Fruit fly (Drosophila melanogaster): Measurements from ENCODE around the gene CG5746.

The CG5746 gene

DNA sequence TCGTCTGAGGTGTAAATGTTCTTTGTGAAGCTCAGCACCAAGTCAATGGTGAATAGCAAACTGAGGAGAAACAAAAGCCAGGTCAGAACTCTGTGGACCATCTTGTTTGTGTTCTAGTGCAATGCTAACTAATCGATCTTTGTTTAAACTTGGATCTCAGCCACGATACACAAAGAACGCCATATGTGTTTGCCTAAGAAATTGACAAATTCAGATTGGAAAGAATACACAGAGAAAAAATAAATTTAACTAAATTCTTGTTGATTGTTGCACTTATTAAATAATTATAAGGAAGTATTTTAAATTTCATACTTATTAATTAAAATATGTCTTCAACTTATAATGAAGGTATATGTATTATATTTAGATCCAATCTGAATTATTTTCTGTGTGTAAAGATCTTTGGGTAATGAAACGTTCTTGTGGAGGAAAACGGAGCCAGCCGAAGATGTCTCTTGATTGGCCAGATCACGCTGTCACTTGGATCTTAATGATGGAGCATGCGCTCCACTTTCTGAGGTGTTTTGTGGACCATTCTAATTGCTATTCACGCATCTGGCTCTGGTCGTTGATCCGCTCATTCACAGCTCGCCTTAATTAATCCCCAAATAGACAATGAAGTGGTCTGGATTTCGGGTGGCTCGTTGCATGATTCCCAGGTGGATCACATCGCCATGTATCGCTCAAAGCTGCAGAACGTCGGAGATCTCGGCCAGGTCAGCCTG, 16.5 kb upstream of the CG5746 start, which contains the start of the genes CG17784 and CG13613:
Gene CG17784 (minus strand): TSS at position 101 of the 725 bp plus-strand sequence.
Gene CG13613 (plus strand): TSS at position 675 of the 725 bp plus-strand sequence.
- TF ChIP-seq CG8478 (optimal IDR thresholded peaks at IDR 0.05) (no peak), Dll (optimal IDR thresholded peaks at IDR 0.05) (no peak), usp (GFP tag; optimal IDR thresholded peaks at IDR 0.05) (no peak), psq (optimal IDR thresholded peaks at IDR 0.05) (no peak), pan (optimal IDR thresholded peaks at IDR 0.05) (no peak), EcR (GFP tag; optimal IDR thresholded peaks at IDR 0.05) (no peak)

DNA sequence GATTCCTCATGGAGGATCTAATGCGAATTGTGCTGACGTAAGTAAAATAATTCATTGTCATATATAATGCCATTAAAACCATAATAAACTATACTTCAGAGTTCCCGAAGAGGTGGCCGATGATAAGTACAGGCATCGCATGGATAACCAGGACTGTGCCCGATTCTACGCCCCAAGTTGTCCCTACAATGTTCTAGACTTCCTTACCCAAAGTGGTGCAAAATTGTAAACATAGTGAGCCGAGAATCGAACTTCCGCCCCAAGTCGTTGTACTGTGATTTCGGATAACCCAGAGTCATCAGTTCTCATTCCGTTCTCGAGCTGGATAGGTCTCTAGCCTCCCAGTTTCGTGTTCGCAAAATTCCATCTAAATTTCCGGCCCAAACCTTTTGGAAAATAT, 14.2 kb upstream of the CG5746 start, which contains the start of gene CG33340:
Gene CG33340 (plus strand): TSS at position 301 of the 400 bp plus-strand sequence.
- TF ChIP-seq usp (GFP tag; optimal IDR thresholded peaks at IDR 0.05) (no peak), psq (optimal IDR thresholded peaks at IDR 0.05) (no peak), EcR (GFP tag; optimal IDR thresholded peaks at IDR 0.05) (no peak), CG8478 (optimal IDR thresholded peaks at IDR 0.05) (no peak)

DNA sequence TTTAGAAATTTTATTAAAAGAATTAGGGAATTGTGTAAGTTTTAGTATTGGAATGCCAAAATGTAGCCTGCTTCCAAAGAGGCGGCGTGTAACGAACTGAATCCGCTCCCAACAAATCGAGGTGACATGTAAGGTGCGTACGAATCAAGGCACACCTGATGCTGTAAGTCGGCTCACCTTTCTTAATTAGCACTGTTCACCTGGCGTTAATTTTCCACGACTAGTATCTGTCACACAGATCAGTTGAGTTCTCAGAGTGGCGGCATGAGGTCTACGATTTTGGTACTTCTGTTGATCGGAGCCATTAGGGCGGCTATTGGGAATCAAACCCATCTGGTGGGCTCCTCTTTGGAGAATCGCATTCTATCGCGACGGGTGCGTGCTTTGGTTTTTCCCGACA, 13.0 kb upstream of the CG5746 start, which contains the start of the genes CG5762 and CG33339:
Gene CG5762 (minus strand): TSS at position 101 of the 400 bp plus-strand sequence.
Gene CG33339 (plus strand): TSS at position 265 of the 400 bp plus-strand sequence.
- no peak for TF ChIP-seq EcR (GFP tag; optimal IDR thresholded peaks at IDR 0.05)
- TF ChIP-seq CG8478 (optimal IDR thresholded peaks at IDR 0.05): no peak
- no peak for TF ChIP-seq pan (optimal IDR thresholded peaks at IDR 0.05)
- TF ChIP-seq Dll (optimal IDR thresholded peaks at IDR 0.05): no peak
- TF ChIP-seq psq (optimal IDR thresholded peaks at IDR 0.05): no peak
- TF ChIP-seq usp (GFP tag; optimal IDR thresholded peaks at IDR 0.05): no peak

DNA sequence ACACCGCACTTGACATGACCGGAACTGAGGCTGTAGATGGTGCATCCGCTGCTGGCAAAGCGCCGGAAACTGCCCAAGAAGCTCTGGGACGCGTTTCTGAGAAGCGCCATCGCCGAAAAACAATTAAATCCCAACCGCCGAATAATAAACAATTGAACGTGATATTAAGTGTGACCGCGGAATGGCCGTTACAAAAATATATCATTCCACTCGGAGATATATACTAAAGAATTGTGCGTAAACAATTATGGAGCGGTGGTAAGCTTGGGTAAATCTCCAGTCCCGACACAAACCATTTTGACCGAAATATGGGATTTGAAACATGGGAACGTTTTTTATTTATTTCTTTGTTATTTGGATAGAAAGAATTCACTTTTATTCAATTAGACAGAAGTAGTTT, 11.4 kb upstream of the CG5746 start, which contains the start of gene CG18528:
Gene CG18528 (minus strand): TSS at position 188 of the 400 bp plus-strand sequence.
- no peak for TF ChIP-seq usp (GFP tag; optimal IDR thresholded peaks at IDR 0.05)
- no peak for TF ChIP-seq pan (optimal IDR thresholded peaks at IDR 0.05)
- no peak for TF ChIP-seq Dll (optimal IDR thresholded peaks at IDR 0.05)
- no peak for TF ChIP-seq psq (optimal IDR thresholded peaks at IDR 0.05)
- TF ChIP-seq EcR (GFP tag; optimal IDR thresholded peaks at IDR 0.05): no peak
- TF ChIP-seq CG8478 (optimal IDR thresholded peaks at IDR 0.05): no peak

DNA sequence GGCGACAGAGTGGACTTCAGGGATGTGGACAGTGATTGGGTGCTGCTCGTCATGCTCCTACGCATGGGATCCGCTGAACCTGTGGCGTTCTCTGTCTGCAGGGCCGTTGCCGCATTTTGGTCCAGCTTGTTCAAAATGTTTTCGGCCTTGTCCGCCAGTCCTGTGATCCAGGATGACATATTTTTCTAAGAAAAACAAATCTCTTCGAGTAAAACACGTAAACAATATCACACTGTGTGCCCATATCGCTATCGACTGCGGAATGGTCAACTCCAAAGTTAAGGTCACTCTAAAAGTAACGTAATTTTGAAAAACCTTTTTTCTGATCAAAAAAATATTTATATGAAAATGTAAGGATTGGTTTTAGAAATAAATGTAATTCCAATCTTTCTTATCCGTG, 9.1 kb upstream of the CG5746 start, which contains the start of gene Golgin84:
Gene Golgin84 (minus strand): TSS at position 241 of the 400 bp plus-strand sequence.
- TF ChIP-seq Dll (optimal IDR thresholded peaks at IDR 0.05): no peak
- no peak for TF ChIP-seq EcR (GFP tag; optimal IDR thresholded peaks at IDR 0.05)
- no peak for TF ChIP-seq usp (GFP tag; optimal IDR thresholded peaks at IDR 0.05)
- no peak for TF ChIP-seq psq (optimal IDR thresholded peaks at IDR 0.05)
- TF ChIP-seq pan (optimal IDR thresholded peaks at IDR 0.05): no peak
- TF ChIP-seq CG8478 (optimal IDR thresholded peaks at IDR 0.05): no peak

DNA sequence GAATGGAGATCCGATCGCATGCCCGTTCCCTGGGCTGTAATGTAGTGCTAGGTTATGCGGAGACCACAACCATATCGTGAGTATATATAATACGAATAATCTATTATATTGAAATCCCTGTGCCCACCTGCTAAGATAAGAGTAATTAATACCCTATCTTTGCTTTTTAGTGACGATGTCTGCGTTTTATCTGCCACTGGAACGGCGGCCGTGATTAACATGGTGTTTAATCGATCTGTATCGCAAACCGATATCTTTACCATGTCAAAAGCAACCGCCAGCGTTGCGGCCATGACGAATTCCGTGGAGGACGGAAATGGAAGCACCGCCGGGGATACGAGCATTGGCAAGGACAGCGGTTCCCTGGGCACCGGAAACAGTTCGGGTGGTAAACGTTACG, 4.9 kb upstream of the CG5746 start:
- TF ChIP-seq psq (optimal IDR thresholded peaks at IDR 0.05): no peak
- TF ChIP-seq pan (optimal IDR thresholded peaks at IDR 0.05): no peak
- no peak for TF ChIP-seq usp (GFP tag; optimal IDR thresholded peaks at IDR 0.05)
- TF ChIP-seq EcR (GFP tag; optimal IDR thresholded peaks at IDR 0.05): no peak
- no peak for TF ChIP-seq Dll (optimal IDR thresholded peaks at IDR 0.05)
- no peak for TF ChIP-seq CG8478 (optimal IDR thresholded peaks at IDR 0.05)

DNA sequence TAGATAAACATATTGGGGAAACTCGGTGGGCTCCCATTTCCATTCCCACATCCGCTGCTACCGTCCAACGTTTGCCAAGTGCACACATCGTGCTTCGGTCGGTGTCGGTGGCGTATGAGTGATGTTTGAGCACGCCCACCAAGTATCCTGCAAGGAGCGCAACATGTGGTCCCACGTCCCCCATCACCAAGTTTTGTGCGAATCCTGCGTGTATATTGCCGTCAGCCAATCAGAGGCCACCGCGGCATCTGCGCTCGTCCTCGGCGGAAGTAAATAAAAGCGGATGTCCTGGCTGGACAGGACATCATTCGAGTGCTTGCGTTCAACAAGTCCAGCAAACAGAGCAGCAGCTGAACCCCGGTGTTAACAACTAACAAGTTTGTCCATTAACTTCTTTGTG, 7.3 kb downstream of the CG5746 start, which contains the start of gene Ms:
Gene Ms (plus strand): TSS at position 301 of the 400 bp plus-strand sequence.
- TF ChIP-seq usp (GFP tag; optimal IDR thresholded peaks at IDR 0.05) (no peak), pan (optimal IDR thresholded peaks at IDR 0.05) (no peak), EcR (GFP tag; optimal IDR thresholded peaks at IDR 0.05) (no peak), CG8478 (optimal IDR thresholded peaks at IDR 0.05) (no peak), Dll (optimal IDR thresholded peaks at IDR 0.05) (no peak), psq (optimal IDR thresholded peaks at IDR 0.05) (no peak)

DNA sequence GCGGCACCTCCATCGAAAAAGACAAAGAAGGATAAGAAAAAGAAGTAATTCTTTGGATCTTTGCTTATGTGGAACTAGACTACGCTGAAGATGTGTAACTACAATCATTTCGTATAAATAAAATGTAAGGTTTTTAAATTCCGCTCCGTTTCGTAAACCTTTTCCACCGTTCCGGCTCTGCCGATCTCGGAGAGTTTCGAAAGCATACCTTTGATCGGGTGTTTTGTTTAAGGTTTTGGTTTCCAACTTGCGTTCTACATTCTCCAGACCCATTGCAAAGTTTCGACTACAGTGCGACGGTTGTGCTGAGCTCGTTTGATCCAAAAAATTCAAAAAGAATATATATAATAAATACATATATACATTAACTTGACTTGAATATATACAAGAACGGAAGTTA, 12.0 kb downstream of the CG5746 start, which contains the start of gene CG6432:
Gene CG6432 (plus strand): TSS at position 301 of the 400 bp plus-strand sequence.
- no peak for TF ChIP-seq CG8478 (optimal IDR thresholded peaks at IDR 0.05)
- TF ChIP-seq Dll (optimal IDR thresholded peaks at IDR 0.05): no peak
- TF ChIP-seq pan (optimal IDR thresholded peaks at IDR 0.05): no peak
- TF ChIP-seq EcR (GFP tag; optimal IDR thresholded peaks at IDR 0.05): no peak
- TF ChIP-seq psq (optimal IDR thresholded peaks at IDR 0.05): no peak
- no peak for TF ChIP-seq usp (GFP tag; optimal IDR thresholded peaks at IDR 0.05)

DNA sequence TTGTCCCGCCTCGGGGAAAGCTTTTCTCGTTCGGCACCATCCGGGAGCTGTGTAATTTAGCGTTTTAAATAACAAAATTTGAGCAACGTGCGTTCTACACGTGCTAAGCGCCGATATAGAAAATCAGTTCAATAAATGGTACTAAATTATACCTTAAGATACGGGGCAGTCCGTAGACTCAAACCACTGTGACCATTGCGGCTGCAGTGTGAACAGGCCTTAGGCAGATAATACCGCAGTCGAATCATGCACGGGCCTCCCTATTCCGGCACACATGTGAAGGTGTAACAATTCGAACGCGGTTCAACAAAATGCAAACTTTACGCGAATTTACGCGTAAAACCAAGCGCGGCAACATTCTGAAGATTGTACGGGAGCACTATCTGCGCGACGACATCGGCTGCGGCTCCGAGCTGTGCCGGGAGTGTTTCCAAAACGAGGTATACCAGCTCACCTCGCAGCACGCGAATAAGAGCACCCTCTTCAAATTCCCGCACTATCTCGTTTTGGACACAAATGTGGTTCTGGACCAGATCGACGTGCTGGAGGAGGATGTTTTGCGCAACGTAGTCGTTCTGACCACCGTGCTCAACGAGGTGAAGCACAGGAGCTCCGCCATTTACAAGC, 15.3 kb downstream of the CG5746 start, which contains the start of the genes Rrp5 and Dis3:
Gene Rrp5 (minus strand): TSS at position 135 of the 627 bp plus-strand sequence.
Gene Dis3 (plus strand): TSS at position 252 of the 627 bp plus-strand sequence.
- TF ChIP-seq EcR (GFP tag; optimal IDR thresholded peaks at IDR 0.05) (no peak), Dll (optimal IDR thresholded peaks at IDR 0.05) (no peak), psq (optimal IDR thresholded peaks at IDR 0.05) (no peak), CG8478 (optimal IDR thresholded peaks at IDR 0.05) (no peak), usp (GFP tag; optimal IDR thresholded peaks at IDR 0.05) (no peak), pan (optimal IDR thresholded peaks at IDR 0.05) (no peak)

DNA sequence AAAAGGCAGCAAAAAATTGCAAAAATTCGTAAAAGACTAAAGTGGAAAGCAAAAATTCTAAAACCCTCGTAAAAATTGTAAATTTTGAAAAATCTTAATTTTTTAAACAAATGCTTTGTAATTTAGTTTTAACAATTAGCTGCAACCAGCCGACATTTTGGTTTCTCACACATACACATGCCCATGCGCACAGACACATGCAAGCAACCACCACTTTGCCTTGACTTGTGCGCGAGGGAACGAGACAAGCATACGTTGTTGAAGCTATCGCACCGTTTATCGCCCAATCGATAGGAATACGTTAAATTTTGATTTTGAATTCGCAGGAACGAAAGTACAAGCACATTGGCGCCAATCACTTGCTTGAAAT, 28.3 kb downstream of the CG5746 start:
- TF ChIP-seq Dll (optimal IDR thresholded peaks at IDR 0.05): no peak
- TF ChIP-seq psq (optimal IDR thresholded peaks at IDR 0.05): no peak
- no peak for TF ChIP-seq usp (GFP tag; optimal IDR thresholded peaks at IDR 0.05)
- no peak for TF ChIP-seq pan (optimal IDR thresholded peaks at IDR 0.05)
- no peak for TF ChIP-seq EcR (GFP tag; optimal IDR thresholded peaks at IDR 0.05)
- peak; percentile 12 for TF ChIP-seq CG8478 (optimal IDR thresholded peaks at IDR 0.05)

DNA sequence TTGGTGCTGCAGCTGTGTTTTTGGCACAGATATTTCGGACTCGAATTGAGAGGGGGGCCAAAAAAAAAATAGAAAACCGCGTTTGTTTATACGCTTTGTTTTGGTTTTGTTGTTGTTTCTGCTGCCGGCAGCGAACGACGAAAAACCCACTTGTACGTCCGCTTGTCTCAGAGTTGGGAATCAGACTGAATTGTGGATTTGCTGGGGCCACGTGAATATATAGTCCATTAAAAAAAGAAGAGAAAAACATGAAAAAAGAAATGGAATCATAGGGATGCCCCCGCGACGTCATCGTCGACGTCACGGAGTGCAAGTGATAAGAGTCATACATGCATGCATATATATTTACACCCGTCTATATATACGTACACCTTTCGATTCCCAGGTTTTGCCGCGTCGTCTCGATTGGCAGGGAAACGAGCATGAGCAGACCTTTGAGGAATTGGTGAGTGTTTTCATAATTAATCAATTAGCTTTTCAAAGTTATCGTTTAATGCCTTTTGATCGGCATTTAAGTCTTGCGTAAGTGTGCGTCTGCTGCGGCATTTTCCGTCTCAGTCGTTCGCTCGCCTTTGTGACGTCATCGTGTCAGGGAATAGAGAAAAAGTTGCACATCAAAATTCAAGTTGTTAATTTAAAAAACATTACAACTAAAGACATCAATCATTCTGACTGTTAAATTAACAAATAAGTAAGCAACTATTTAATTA, 28.8 kb downstream of the CG5746 start:
- TF ChIP-seq pan (optimal IDR thresholded peaks at IDR 0.05) (no peak), EcR (GFP tag; optimal IDR thresholded peaks at IDR 0.05) (no peak), psq (optimal IDR thresholded peaks at IDR 0.05) (no peak), CG8478 (optimal IDR thresholded peaks at IDR 0.05) (no peak), usp (GFP tag; optimal IDR thresholded peaks at IDR 0.05) (no peak), Dll (optimal IDR thresholded peaks at IDR 0.05) (no peak)
